Fruit fly (Drosophila melanogaster) whole organism, embryonic: ENCODE measurements around the gene Pdfr.
A peak's percentile ranks its signal among the peaks of the same experiment; 100 is the strongest.

Experiments used
- ATbp ChIP-seq: fragments of 200-800 bp; sonication (Bioruptor generic); optimal IDR thresholded peaks from 2 replicates; lab custom pipeline; 2017; ENCODE audit warnings: missing biosample characterization, mild to moderate bottlenecking, missing genetic modification characterization, missing genetic modification reagents
- Abd-B ChIP-seq: fragments of 200-800 bp; sonication (Bioruptor generic); optimal IDR thresholded peaks from 2 replicates; lab custom pipeline; 2018; ENCODE audit warnings: missing biosample characterization, mild to moderate bottlenecking, missing genetic modification characterization, moderate library complexity
- Atf6 ChIP-seq: fragments of 200-800 bp; sonication (Bioruptor generic); IDR thresholded peaks from 2 replicates; pipeline ENCODE4 v1.3.6; 2022; ENCODE audit warnings: missing biosample characterization, missing genetic modification characterization
- Blimp-1 ChIP-seq: fragments of 200-800 bp; sonication (Bioruptor generic); optimal IDR thresholded peaks from 3 replicates; lab custom pipeline; 2018; ENCODE audit warnings: missing biosample characterization, missing genetic modification characterization, mild to moderate bottlenecking, moderate library complexity, missing genetic modification reagents
- CG10431 ChIP-seq: fragments of 200-800 bp; sonication (Bioruptor generic); optimal IDR thresholded peaks from 3 replicates; lab custom pipeline; 2018; ENCODE audit warnings: missing biosample characterization, mild to moderate bottlenecking, missing genetic modification characterization
- CG1233 ChIP-seq: fragments of 200-800 bp; sonication (Bioruptor generic); optimal IDR thresholded peaks from 4 replicates; lab custom pipeline; 2018; ENCODE audit warnings: missing biosample characterization, mild to moderate bottlenecking, missing genetic modification characterization
- CG13296 ChIP-seq: fragments of 200-800 bp; sonication (Bioruptor generic); optimal IDR thresholded peaks from 3 replicates; lab custom pipeline; 2018; ENCODE audit warnings: missing biosample characterization, mild to moderate bottlenecking, missing genetic modification characterization
- CG13624 ChIP-seq: fragments of 200-800 bp; sonication (Bioruptor generic); optimal IDR thresholded peaks from 2 replicates; lab custom pipeline; 2016; ENCODE audit warnings: missing biosample characterization, missing genetic modification characterization
- CG14965 ChIP-seq: fragments of 200-800 bp; sonication (Bioruptor generic); optimal IDR thresholded peaks from 2 replicates; lab custom pipeline; 2016; ENCODE audit warnings: missing biosample characterization, missing genetic modification characterization, borderline replicate concordance
- CG15073 ChIP-seq: fragments of 200-800 bp; sonication (Bioruptor generic); optimal IDR thresholded peaks from 2 replicates; lab custom pipeline; 2016; ENCODE audit warnings: missing biosample characterization, missing genetic modification characterization
- CG15696 ChIP-seq: fragments of 200-800 bp; sonication (Bioruptor generic); optimal IDR thresholded peaks from 2 replicates; lab custom pipeline; 2019; ENCODE audit warnings: missing biosample characterization, mild to moderate bottlenecking, missing genetic modification characterization, moderate library complexity
- CG18011 ChIP-seq: fragments of 200-800 bp; sonication (Bioruptor generic); optimal IDR thresholded peaks from 2 replicates; lab custom pipeline; 2017; ENCODE audit warnings: missing biosample characterization, missing genetic modification characterization, mild to moderate bottlenecking, moderate library complexity, missing genotype
- CG2199 ChIP-seq: fragments of 200-800 bp; sonication (Bioruptor generic); IDR thresholded peaks from 3 replicates; pipeline ENCODE4 v1.3.6; 2022; ENCODE audit warnings: missing biosample characterization, missing genetic modification characterization
- CG31441 ChIP-seq: fragments of 200-800 bp; sonication (Bioruptor generic); IDR thresholded peaks from 2 replicates; pipeline ENCODE4 v1.3.6; 2022; ENCODE audit warnings: missing biosample characterization, missing genetic modification characterization
- CG32532 ChIP-seq: fragments of 200-800 bp; sonication (Bioruptor generic); IDR thresholded peaks from 2 replicates; pipeline ENCODE4 v1.3.6; 2022; ENCODE audit warnings: missing biosample characterization, missing genetic modification characterization
- CG3407 ChIP-seq: fragments of 200-800 bp; sonication (Bioruptor generic); optimal IDR thresholded peaks from 2 replicates; lab custom pipeline; 2018; ENCODE audit warnings: missing biosample characterization, mild to moderate bottlenecking, missing genetic modification characterization
- CG4707 ChIP-seq: fragments of 200-800 bp; sonication (Bioruptor generic); optimal IDR thresholded peaks from 2 replicates; lab custom pipeline; 2018; ENCODE audit warnings: missing biosample characterization, mild to moderate bottlenecking, missing genetic modification characterization, moderate library complexity
- CG4854 ChIP-seq: fragments of 200-800 bp; sonication (Bioruptor generic); optimal IDR thresholded peaks from 2 replicates; lab custom pipeline; 2016; ENCODE audit warnings: missing biosample characterization, missing genetic modification characterization, inconsistent platforms
- CG6813 ChIP-seq: fragments of 200-800 bp; sonication (Bioruptor generic); optimal IDR thresholded peaks from 2 replicates; lab custom pipeline; 2017; ENCODE audit warnings: missing biosample characterization, missing genetic modification characterization, mild to moderate bottlenecking, moderate library complexity, missing genetic modification reagents
- CG7839 ChIP-seq: fragments of 200-800 bp; sonication (Bioruptor generic); optimal IDR thresholded peaks from 3 replicates; lab custom pipeline; 2018; ENCODE audit warnings: missing biosample characterization, mild to moderate bottlenecking, missing genetic modification characterization, moderate library complexity
- CG8359 ChIP-seq: fragments of 200-800 bp; sonication (Bioruptor generic); optimal IDR thresholded peaks from 2 replicates; lab custom pipeline; 2017; ENCODE audit warnings: missing biosample characterization, mild to moderate bottlenecking, missing genetic modification characterization, borderline replicate concordance
- CG9797 ChIP-seq: fragments of 200-800 bp; sonication (Bioruptor generic); optimal IDR thresholded peaks from 3 replicates; lab custom pipeline; 2018; ENCODE audit warnings: missing biosample characterization, mild to moderate bottlenecking, missing genetic modification characterization
- CG9932 ChIP-seq: fragments of 200-800 bp; sonication (Bioruptor generic); IDR thresholded peaks from 2 replicates; pipeline ENCODE4 v1.3.6; 2022; ENCODE audit warnings: missing biosample characterization, missing genetic modification characterization
- Drgx ChIP-seq: fragments of 200-800 bp; sonication (Bioruptor generic); IDR thresholded peaks from 2 replicates; pipeline ENCODE4 v1.3.6; 2022; ENCODE audit warnings: missing biosample characterization, missing genetic modification characterization
- Gsc ChIP-seq: fragments of 200-800 bp; sonication (Bioruptor generic); IDR thresholded peaks from 2 replicates; pipeline ENCODE4 v1.3.6; 2022; ENCODE audit warnings: missing biosample characterization, missing genetic modification characterization
- H15 ChIP-seq: fragments of 200-800 bp; sonication (Bioruptor generic); IDR thresholded peaks from 3 replicates; pipeline ENCODE4 v1.3.6; 2022; ENCODE audit warnings: missing biosample characterization, missing genetic modification characterization
- H2.0 ChIP-seq: fragments of 200-800 bp; sonication (Bioruptor generic); IDR thresholded peaks from 2 replicates; pipeline ENCODE4 v1.3.6; 2022; ENCODE audit warnings: missing biosample characterization, missing genetic modification characterization
- HHEX ChIP-seq: fragments of 200-800 bp; sonication (Bioruptor generic); optimal IDR thresholded peaks from 3 replicates; lab custom pipeline; 2017; ENCODE audit warnings: missing biosample characterization, mild to moderate bottlenecking, missing genetic modification characterization, missing genetic modification reagents
- HmgZ ChIP-seq: fragments of 200-800 bp; sonication (Bioruptor generic); optimal IDR thresholded peaks from 2 replicates; lab custom pipeline; 2018; ENCODE audit warnings: missing biosample characterization, mild to moderate bottlenecking, missing genetic modification characterization
- Lim3 ChIP-seq: fragments of 200-800 bp; sonication (Bioruptor generic); IDR thresholded peaks from 2 replicates; pipeline ENCODE4 v1.3.6; 2022; ENCODE audit warnings: missing biosample characterization, missing genetic modification characterization
- MESR4 ChIP-seq: fragments of 200-800 bp; sonication (Bioruptor generic); optimal IDR thresholded peaks from 2 replicates; lab custom pipeline; 2018; ENCODE audit warnings: missing biosample characterization, mild to moderate bottlenecking, missing genetic modification characterization, moderate library complexity
- Opbp ChIP-seq: fragments of 200-800 bp; sonication (Bioruptor generic); IDR thresholded peaks from 3 replicates; pipeline ENCODE4 v1.3.6; 2022; ENCODE audit warnings: missing biosample characterization, missing genetic modification characterization; ENCODE audit not compliant: partially characterized antibody
- Sin3A ChIP-seq: fragments of >200 bp; optimal IDR thresholded peaks from 2 replicates; lab custom pipeline; 2018
- Sry-β ChIP-seq: fragments of 200-800 bp; sonication (Bioruptor generic); optimal IDR thresholded peaks from 2 replicates; lab custom pipeline; 2018; ENCODE audit warnings: missing biosample characterization, mild to moderate bottlenecking, missing genetic modification characterization, moderate library complexity
- Tbp ChIP-seq: fragments of >200 bp; optimal IDR thresholded peaks from 2 replicates; lab custom pipeline; 2018; ENCODE audit warnings: missing biosample characterization, missing genetic modification characterization
- aop ChIP-seq: fragments of 200-800 bp; sonication (Bioruptor generic); IDR thresholded peaks from 2 replicates; pipeline ENCODE4 v1.3.6; 2022; ENCODE audit warnings: missing biosample characterization, missing genetic modification characterization
- dimm ChIP-seq: fragments of 200-800 bp; sonication (Bioruptor generic); IDR thresholded peaks from 2 replicates; pipeline ENCODE4 v1.3.6; 2022; ENCODE audit warnings: missing biosample characterization, missing genetic modification characterization
- gcm ChIP-seq: fragments of 200-800 bp; sonication (Bioruptor generic); optimal IDR thresholded peaks from 2 replicates; lab custom pipeline; 2019; ENCODE audit warnings: missing biosample characterization, mild to moderate bottlenecking, missing genetic modification characterization, moderate library complexity
- her ChIP-seq: fragments of 200-800 bp; sonication (Bioruptor generic); optimal IDR thresholded peaks from 2 replicates; lab custom pipeline; 2016; ENCODE audit warnings: missing biosample characterization, missing genetic modification characterization
- klu ChIP-seq: fragments of 200-800 bp; sonication (Bioruptor generic); IDR thresholded peaks from 2 replicates; pipeline ENCODE4 v1.3.6; 2022; ENCODE audit warnings: missing biosample characterization, missing genetic modification characterization
- lbe ChIP-seq: fragments of 200-800 bp; sonication (Bioruptor generic); optimal IDR thresholded peaks from 2 replicates; lab custom pipeline; 2016; ENCODE audit warnings: missing biosample characterization, mild to moderate bottlenecking, missing genetic modification characterization
- lilli ChIP-seq: fragments of 200-800 bp; sonication (Bioruptor generic); optimal IDR thresholded peaks from 3 replicates; lab custom pipeline; 2016; ENCODE audit warnings: missing biosample characterization, missing genetic modification characterization
- mirr ChIP-seq: fragments of 200-800 bp; sonication (Bioruptor generic); optimal IDR thresholded peaks from 3 replicates; lab custom pipeline; 2018; ENCODE audit warnings: missing biosample characterization, mild to moderate bottlenecking, missing genetic modification characterization
- nom ChIP-seq: fragments of 200-800 bp; sonication (Bioruptor generic); optimal IDR thresholded peaks from 2 replicates; lab custom pipeline; 2017; ENCODE audit warnings: missing biosample characterization, missing genetic modification characterization, mild to moderate bottlenecking, moderate library complexity, missing genetic modification reagents
- salm ChIP-seq: fragments of 200-800 bp; sonication (Bioruptor generic); optimal IDR thresholded peaks from 2 replicates; lab custom pipeline; 2018; ENCODE audit warnings: missing biosample characterization, mild to moderate bottlenecking, missing genetic modification characterization
- sob ChIP-seq: fragments of 200-800 bp; sonication (Bioruptor generic); IDR thresholded peaks from 2 replicates; pipeline ENCODE4 v1.3.6; 2022; ENCODE audit warnings: missing biosample characterization, missing genetic modification characterization
- tgo ChIP-seq: fragments of 200-800 bp; sonication (Bioruptor generic); IDR thresholded peaks from 3 replicates; pipeline ENCODE4 v1.3.6; 2022; ENCODE audit warnings: missing biosample characterization, missing genetic modification characterization
- trem ChIP-seq: fragments of 200-800 bp; optimal IDR thresholded peaks from 3 replicates; lab custom pipeline; 2019; ENCODE audit warnings: missing biosample characterization, mild to moderate bottlenecking, missing genetic modification characterization, moderate library complexity
- tup ChIP-seq: fragments of 200-800 bp; sonication (Bioruptor generic); optimal IDR thresholded peaks from 2 replicates; lab custom pipeline; 2016; ENCODE audit warnings: missing biosample characterization, mild to moderate bottlenecking, missing genetic modification characterization, moderate library complexity
- zen ChIP-seq: fragments of 200-800 bp; sonication (Bioruptor generic); optimal IDR thresholded peaks from 3 replicates; lab custom pipeline; 2018; ENCODE audit warnings: missing biosample characterization, mild to moderate bottlenecking, missing genetic modification characterization, moderate library complexity
- zen2 ChIP-seq: fragments of 200-800 bp; sonication (Bioruptor generic); IDR thresholded peaks from 3 replicates; pipeline ENCODE4 v1.3.6; 2022; ENCODE audit warnings: missing biosample characterization, missing genetic modification characterization; ENCODE audit not compliant: partially characterized antibody

The Pdfr gene

DNA sequence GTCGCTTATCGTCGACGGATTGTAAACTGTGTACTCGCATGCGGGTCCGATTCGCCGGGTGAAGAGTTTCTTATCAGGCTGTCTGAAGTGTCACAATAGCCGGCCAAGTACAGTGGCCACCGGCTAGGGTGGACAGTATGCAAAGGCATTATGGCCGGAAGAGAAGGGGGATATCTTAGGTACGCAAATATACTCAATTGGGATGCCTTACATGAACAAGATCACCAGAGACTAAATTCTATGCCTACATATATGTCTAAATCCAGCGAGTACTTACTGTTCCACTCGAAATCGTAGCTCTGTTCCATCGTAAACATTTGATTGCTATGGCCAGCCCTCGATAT lies 41.7 kb downstream of the Pdfr start (continued):
- no peak for TF ChIP-seq Opbp
- TF ChIP-seq trem (tag; lab: Kevin White, UChicago), result peak; percentile 14
- peak; percentile 94 for TF ChIP-seq CG9932
- TF ChIP-seq nom, result peak; percentile 50
- TF ChIP-seq klu (GFP tag; lab: Robert Waterston, UW), result peak; percentile 87
- no peak for TF ChIP-seq Sry-β (GFP tag; lab: Kevin White, UChicago)
- TF ChIP-seq CG14965, result peak; percentile 63
- TF ChIP-seq CG15696 (tag; lab: Kevin White, UChicago), result peak; percentile 69
- peak; percentile 30 for TF ChIP-seq MESR4
- TF ChIP-seq H2.0 (GFP tag; lab: Robert Waterston, UW), result peak; percentile 94
- TF ChIP-seq CG15073 (GFP tag; lab: Kevin White, UChicago), result peak; percentile 60
- peak; percentile 95 for TF ChIP-seq CG7839 (tag; lab: Kevin White, UChicago)
- TF ChIP-seq CG8359 (GFP tag; lab: Kevin White, UChicago), result peak; percentile 68
- TF ChIP-seq CG13296, result peak; percentile 86
- TF ChIP-seq CG1233, result peak; percentile 83
- TF ChIP-seq her (GFP tag; lab: Kevin White, UChicago), result peak; percentile 93
- TF ChIP-seq tup (GFP tag; lab: Kevin White, UChicago), result peak; percentile 74
- TF ChIP-seq lbe (GFP tag; lab: Kevin White, UChicago), result peak; percentile 94
- peak; percentile 94 for TF ChIP-seq tgo (GFP tag; lab: Robert Waterston, UW)
- peak; percentile 18 for TF ChIP-seq CG9797 (GFP tag; lab: Kevin White, UChicago)
- TF ChIP-seq Atf6 (GFP tag; lab: Robert Waterston, UW), result peak; percentile 96
- TF ChIP-seq sob (GFP tag; lab: Robert Waterston, UW), result peak; percentile 97
- TF ChIP-seq CG3407 (GFP tag; lab: Kevin White, UChicago), result peak; percentile 63
- TF ChIP-seq CG6813 (GFP tag; lab: Kevin White, UChicago), result peak; percentile 91
- TF ChIP-seq H15 (GFP tag; lab: Robert Waterston, UW), result peak; percentile 94
- peak; percentile 79 for TF ChIP-seq dimm (GFP tag; lab: Robert Waterston, UW)
- TF ChIP-seq salm (tag; lab: Kevin White, UChicago), result peak; percentile 65
- TF ChIP-seq aop (GFP tag; lab: Robert Waterston, UW), result peak; percentile 60; the same call in 1 of the 2 replicates
- TF ChIP-seq Blimp-1 (GFP tag; lab: Kevin White, UChicago), result peak; percentile 83
- TF ChIP-seq HmgZ, result peak; percentile 95
- TF ChIP-seq Drgx (GFP tag; lab: Robert Waterston, UW), result peak; percentile 92
- no peak for TF ChIP-seq CG10431 (GFP tag; lab: Kevin White, UChicago)
- TF ChIP-seq CG18011 (GFP tag; lab: Kevin White, UChicago), result peak; percentile 71
- peak; percentile 75 for TF ChIP-seq mirr (GFP tag; lab: Kevin White, UChicago)
- TF ChIP-seq CG31441 (GFP tag; lab: Robert Waterston, UW), result peak; percentile 84; the same call in 1 of the 2 replicates
- TF ChIP-seq ATbp, result peak; percentile 80
- no peak for TF ChIP-seq Tbp
- TF ChIP-seq lilli, result peak; percentile 96
- peak; percentile 89 for TF ChIP-seq CG4854 (GFP tag; lab: Kevin White, UChicago)
- TF ChIP-seq Abd-B (GFP tag; lab: Kevin White, UChicago), result peak; percentile 82
- TF ChIP-seq Sin3A (lab: Kevin White, UChicago), result no peak
- TF ChIP-seq zen (tag; lab: Kevin White, UChicago), result peak; percentile 56
- TF ChIP-seq Gsc (GFP tag; lab: Robert Waterston, UW), result peak; percentile 85
- peak; percentile 63 for TF ChIP-seq gcm
- peak; percentile 80; the same call in 2 of the 3 replicates for TF ChIP-seq CG2199 (GFP tag; lab: Robert Waterston, UW)
- TF ChIP-seq CG13624 (GFP tag; lab: Kevin White, UChicago), result peak; percentile 94
- peak; percentile 75 for TF ChIP-seq Lim3
- no peak for TF ChIP-seq zen2
- peak; percentile 92 for TF ChIP-seq HHEX
- TF ChIP-seq CG32532 (GFP tag; lab: Robert Waterston, UW), result peak; percentile 97
- peak; percentile 64 for TF ChIP-seq CG4707
